Worm (Caenorhabditis elegans): Measurements from ENCODE around the gene F20E11.7.

- TF ChIP-seq ceh-39 (tag; optimal IDR thresholded peaks at IDR 0.05) (no peak), nhr-28 (tag; optimal IDR thresholded peaks at IDR 0.05) (no peak), elt-3 (tag; optimal IDR thresholded peaks at IDR 0.05) (no peak), mep-1 (tag; optimal IDR thresholded peaks at IDR 0.05) (no peak), elt-1 (tag; optimal IDR thresholded peaks at IDR 0.05; ENCODE audit: borderline replicate concordance, insufficient read depth) (no peak), nhr-12 (tag; optimal IDR thresholded peaks at IDR 0.05) (no peak), lin-13 (tag; optimal IDR thresholded peaks at IDR 0.05) (no peak), tbx-8 (GFP tag; optimal IDR thresholded peaks at IDR 0.05) (no peak), pha-4 (tag; optimal IDR thresholded peaks at IDR 0.05) (no peak), drap-1 (GFP tag; optimal IDR thresholded peaks at IDR 0.05) (no peak), unc-39 (tag; optimal IDR thresholded peaks at IDR 0.05) (no peak), nhr-2 (tag; optimal IDR thresholded peaks at IDR 0.05) (no peak), lsy-2 (tag; optimal IDR thresholded peaks at IDR 0.05) (no peak)
Observed at ce11 chrV:17508493-17508892, 44.1 kb downstream of the F20E11.7 start, which contains the start of gene srw-32.

Data from whole organism, mixed stage, embryonic.